Worm (Caenorhabditis elegans) whole organism, L4 larva: ENCODE data around the gene Y37E11B.6.

Experiments used
- F10B5.3 ChIP-seq: sonication (generic microtip); optimal IDR thresholded peaks from 2 replicates; lab custom pipeline; 2016; ENCODE audit warnings: mild to moderate bottlenecking, missing genetic modification characterization, missing compliant biosample characterization
- T26A8.4 ChIP-seq: fragments of 200-800 bp; sonication (Bioruptor generic); IDR thresholded peaks from 2 replicates; pipeline ENCODE4 v1.3.6; 2022; ENCODE audit warnings: missing genetic modification characterization, missing compliant biosample characterization
- ZK546.5 ChIP-seq, 2 experiments: sonication (generic microtip); optimal IDR thresholded peaks; 2 replicates each; lab custom pipeline; 2017; ENCODE audit warnings: missing biosample characterization in 2 of 2, missing genetic modification characterization in 2 of 2
- aha-1 ChIP-seq: fragments of 150-350 bp; peaks from one replicate; lab custom pipeline; 2014; ENCODE audit warnings: missing biosample characterization, missing genetic modification characterization
- ama-1 ChIP-seq: fragments of 150-350 bp; optimal IDR thresholded peaks from 2 replicates; lab custom pipeline; 2014; ENCODE audit warnings: inconsistent platforms, mixed read lengths
- arid-1 ChIP-seq: fragments of 200-800 bp; sonication (Bioruptor generic); conservative IDR thresholded peaks from 2 replicates; pipeline ENCODE4 v1.3.6; 2022; ENCODE audit warnings: missing genetic modification reagents, missing genetic modification characterization, missing compliant biosample characterization
- ceh-20 ChIP-seq: fragments of 200-800 bp; sonication (Bioruptor generic); IDR thresholded peaks from 2 replicates; pipeline ENCODE4 v1.3.6; 2022; ENCODE audit warnings: missing genetic modification reagents, missing genetic modification characterization, missing compliant biosample characterization
- ceh-28 ChIP-seq: fragments of 150-350 bp; optimal IDR thresholded peaks from 2 replicates; lab custom pipeline; 2014; ENCODE audit warnings: missing biosample characterization, missing genetic modification reagents, missing genetic modification characterization
- ces-1 ChIP-seq: fragments of 150-350 bp; sonication (generic microtip); optimal IDR thresholded peaks from 4 replicates; lab custom pipeline; 2014; ENCODE audit warnings: missing biosample characterization, missing genetic modification reagents, missing genetic modification characterization
- cey-2 ChIP-seq: sonication (generic microtip); optimal IDR thresholded peaks from 3 replicates; lab custom pipeline; 2017; ENCODE audit warnings: missing genetic modification characterization, mild to moderate bottlenecking, missing compliant biosample characterization, antibody characterized with exemption, borderline replicate concordance; ENCODE audit not compliant: insufficient read depth
- ctbp-1 ChIP-seq: fragments of 200-800 bp; sonication (Bioruptor generic); IDR thresholded peaks from 2 replicates; pipeline ENCODE4 v1.3.6; 2022; ENCODE audit warnings: missing genetic modification reagents, missing genetic modification characterization, missing compliant biosample characterization
- daf-12 ChIP-seq: fragments of 150-350 bp; optimal IDR thresholded peaks from 2 replicates; lab custom pipeline; 2014; ENCODE audit warnings: missing biosample characterization, missing genetic modification reagents, missing genetic modification characterization
- daf-19 ChIP-seq: fragments of 200-800 bp; sonication (Bioruptor generic); conservative IDR thresholded peaks from 2 replicates; pipeline ENCODE4 v1.3.6; 2022; ENCODE audit warnings: missing genetic modification characterization, missing compliant biosample characterization
- dmd-6 ChIP-seq: fragments of 200-800 bp; sonication (Bioruptor generic); IDR thresholded peaks from 2 replicates; pipeline ENCODE4 v1.3.6; 2022; ENCODE audit warnings: missing genetic modification reagents, missing genetic modification characterization, missing compliant biosample characterization
- egl-43 ChIP-seq: fragments of 200-800 bp; sonication (Bioruptor generic); IDR thresholded peaks from 2 replicates; pipeline ENCODE4 v1.3.6; 2022; ENCODE audit warnings: missing genetic modification reagents, missing genetic modification characterization, missing compliant biosample characterization
- fkh-10 ChIP-seq: fragments of 150-350 bp; optimal IDR thresholded peaks from 2 replicates; lab custom pipeline; 2014; ENCODE audit warnings: missing biosample characterization, missing genetic modification reagents, missing genetic modification characterization
- gei-8 ChIP-seq: fragments of 200-800 bp; sonication (Bioruptor generic); optimal IDR thresholded peaks from 2 replicates; lab custom pipeline; 2018; ENCODE audit warnings: mild to moderate bottlenecking, missing genetic modification characterization, missing compliant biosample characterization
- hif-1 ChIP-seq, 2 experiments: sonication (generic microtip); optimal IDR thresholded peaks; 2 replicates each; lab custom pipeline; 2016 to 2017; ENCODE audit warnings: missing compliant biosample characterization in 2 of 2, missing genetic modification characterization in 2 of 2, missing genetic modification reagents in 2 of 2, missing genotype in 2 of 2, mild to moderate bottlenecking in 1 of 2
- hlh-11 ChIP-seq: fragments of 200-800 bp; sonication (Bioruptor generic); optimal IDR thresholded peaks from 2 replicates; lab custom pipeline; 2018; ENCODE audit warnings: mild to moderate bottlenecking, missing genetic modification characterization, missing compliant biosample characterization
- hlh-30 ChIP-seq: sonication (generic microtip); optimal IDR thresholded peaks from 2 replicates; lab custom pipeline; 2017; ENCODE audit warnings: antibody characterized with exemption, mild to moderate bottlenecking, missing genetic modification characterization, missing compliant biosample characterization; ENCODE audit not compliant: insufficient read depth
- hmg-1.1 ChIP-seq: fragments of 200-800 bp; sonication (Bioruptor generic); IDR thresholded peaks from 2 replicates; pipeline ENCODE4 v1.3.6; 2022; ENCODE audit warnings: missing genetic modification reagents, missing genetic modification characterization, missing compliant biosample characterization
- lin-15B ChIP-seq: fragments of 150-350 bp; sonication (generic microtip); optimal IDR thresholded peaks from 3 replicates; lab custom pipeline; 2014; ENCODE audit warnings: missing biosample characterization, missing genetic modification characterization
- lir-3 ChIP-seq: sonication (generic microtip); optimal IDR thresholded peaks from 2 replicates; lab custom pipeline; 2016; ENCODE audit warnings: mild to moderate bottlenecking, missing genetic modification characterization, missing compliant biosample characterization
- madf-5 ChIP-seq, 2 experiments: fragments of 200-800 bp; sonication (Bioruptor generic); IDR thresholded peaks; 2 replicates each; pipeline ENCODE4 v1.3.6; 2022; ENCODE audit warnings: missing compliant biosample characterization in 2 of 2, missing genetic modification characterization in 2 of 2
- mdl-1 ChIP-seq, 2 experiments: fragments of 150-350 bp in 1 of 2; sonication (generic microtip) in 1 of 2; optimal IDR thresholded peaks; 2 replicates each; lab custom pipeline; 2014 to 2017; ENCODE audit warnings: missing biosample characterization in 2 of 2, missing genetic modification characterization in 2 of 2
- mes-2 ChIP-seq: sonication (generic microtip); optimal IDR thresholded peaks from 2 replicates; lab custom pipeline; 2016; ENCODE audit warnings: missing genotype, mild to moderate bottlenecking, missing genetic modification characterization, missing compliant biosample characterization; ENCODE audit not compliant: poor library complexity, severe bottlenecking
- nhr-10 ChIP-seq: fragments of 150-350 bp; optimal IDR thresholded peaks from 2 replicates; lab custom pipeline; 2014; ENCODE audit warnings: missing biosample characterization, missing genetic modification characterization
- nhr-111 ChIP-seq: fragments of 200-800 bp; sonication (Bioruptor generic); optimal IDR thresholded peaks from 2 replicates; lab custom pipeline; 2018; ENCODE audit warnings: mild to moderate bottlenecking, missing genetic modification characterization, missing compliant biosample characterization
- nhr-41 ChIP-seq: fragments of 200-800 bp; sonication (Bioruptor generic); IDR thresholded peaks from 2 replicates; pipeline ENCODE4 v1.3.6; 2022; ENCODE audit warnings: missing genetic modification reagents, missing genetic modification characterization, missing compliant biosample characterization
- nhr-48 ChIP-seq: sonication (generic microtip); optimal IDR thresholded peaks from 2 replicates; lab custom pipeline; 2016; ENCODE audit warnings: mild to moderate bottlenecking, missing genetic modification characterization, missing compliant biosample characterization
- nhr-6 ChIP-seq: fragments of 150-350 bp; optimal IDR thresholded peaks from 2 replicates; lab custom pipeline; 2014; ENCODE audit warnings: missing biosample characterization, missing genetic modification characterization
- php-3 ChIP-seq: fragments of 200-800 bp; sonication (Bioruptor generic); IDR thresholded peaks from 2 replicates; pipeline ENCODE4 v1.3.6; 2022; ENCODE audit warnings: missing genetic modification reagents, missing genetic modification characterization, missing compliant biosample characterization
- set-16 ChIP-seq: fragments of 200-800 bp; sonication (Bioruptor generic); IDR thresholded peaks from 2 replicates; pipeline ENCODE4 v1.3.6; 2022; ENCODE audit warnings: missing genetic modification reagents, missing genetic modification characterization, missing compliant biosample characterization
- snpc-1.2 ChIP-seq: fragments of 200-800 bp; sonication (Bioruptor generic); IDR thresholded peaks from 2 replicates; pipeline ENCODE4 v1.3.6; 2022; ENCODE audit warnings: missing genetic modification reagents, missing genetic modification characterization, missing compliant biosample characterization
- snpc-4 ChIP-seq: fragments of 150-350 bp; optimal IDR thresholded peaks from 2 replicates; lab custom pipeline; 2014; ENCODE audit warnings: missing biosample characterization, missing genetic modification characterization
- spr-1 ChIP-seq: sonication (generic microtip); optimal IDR thresholded peaks from 2 replicates; lab custom pipeline; 2016; ENCODE audit warnings: mild to moderate bottlenecking, missing genetic modification characterization, missing compliant biosample characterization
- spr-3 ChIP-seq: fragments of 200-800 bp; sonication (Bioruptor generic); optimal IDR thresholded peaks from 2 replicates; lab custom pipeline; 2018; ENCODE audit warnings: mild to moderate bottlenecking, missing genetic modification characterization, missing compliant biosample characterization
- unc-130 ChIP-seq: sonication (generic microtip); optimal IDR thresholded peaks from 2 replicates; lab custom pipeline; 2016; ENCODE audit warnings: missing genetic modification reagents, missing genetic modification characterization, missing compliant biosample characterization
- unc-62 ChIP-seq, 3 experiments: fragments of 150-350 bp in 1 of 3; sonication (generic microtip); optimal IDR thresholded peaks in 2 of 3; peaks in 1 of 3; 1 replicate in 1 of 3; 2 replicates in 2 of 3; lab custom pipeline; 2014 to 2017; ENCODE audit warnings: missing biosample characterization in 3 of 3, missing genetic modification characterization in 3 of 3, missing genetic modification reagents in 3 of 3, missing genotype in 1 of 3
- zfp-3 ChIP-seq: fragments of 200-800 bp; sonication (Bioruptor generic); conservative IDR thresholded peaks from 2 replicates; pipeline ENCODE4 v1.3.6; 2022; ENCODE audit warnings: missing genetic modification reagents, missing genetic modification characterization, missing compliant biosample characterization
- ztf-7 ChIP-seq: fragments of 150-350 bp; optimal IDR thresholded peaks from 2 replicates; lab custom pipeline; 2014; ENCODE audit warnings: missing biosample characterization, missing genetic modification characterization

Gene Y37E11B.6

ce11 chrIV:3628896-3629641 is 30.0 kb upstream of the Y37E11B.6 start:
- TF ChIP-seq hlh-11 (tag; lab: Kevin White, UChicago) (no peak), nhr-10 (tag; lab: Kevin White, UChicago) (no peak), nhr-41 (GFP tag; lab: Robert Waterston, UW) (no peak), set-16 (GFP tag; lab: Robert Waterston, UW) (peak; percentile 86), ZK546.5 (tag; optimal IDR thresholded peaks at IDR 0.05; lab: Kevin White, UChicago) (no peak), arid-1 (no peak), hmg-1.1 (no peak), ceh-28 (tag; lab: Kevin White, UChicago) (peak; percentile 87), F10B5.3 (tag; lab: Kevin White, UChicago) (no peak), nhr-111 (GFP tag; lab: Kevin White, UChicago) (no peak), nhr-48 (tag; lab: Kevin White, UChicago) (no peak), cey-2 (tag; lab: Kevin White, UChicago) (no peak), ztf-7 (tag; lab: Kevin White, UChicago) (no peak)

ce11 chrIV:3626447-3626846 is 27.3 kb upstream of the Y37E11B.6 start:
- peak; percentile 47 for TF ChIP-seq fkh-10 (GFP tag; lab: Kevin White, UChicago)
- no peak for TF ChIP-seq spr-1
- TF ChIP-seq ces-1 (GFP tag; lab: Kevin White, UChicago), result peak; percentile 58

- TF ChIP-seq lir-3 (tag; lab: Kevin White, UChicago), result no peak
- no peak for TF ChIP-seq mdl-1 (tag; optimal IDR thresholded peaks at IDR 0.05; lab: Kevin White, UChicago)
- TF ChIP-seq snpc-4 (tag; lab: Kevin White, UChicago), result no peak
- TF ChIP-seq arid-1, result no peak
- TF ChIP-seq egl-43, result no peak
- TF ChIP-seq zfp-3 (GFP tag; lab: Robert Waterston, UW), result no peak
- no peak for TF ChIP-seq ama-1 (lab: Kevin White, UChicago)
- TF ChIP-seq php-3 (GFP tag; lab: Robert Waterston, UW), result no peak
- TF ChIP-seq ceh-20 (GFP tag; lab: Robert Waterston, UW), result no peak
- TF ChIP-seq lin-15B (tag; lab: Kevin White, UChicago), result no peak
- TF ChIP-seq snpc-1.2 (GFP tag; lab: Robert Waterston, UW), result no peak
- no peak for TF ChIP-seq nhr-6 (tag; lab: Kevin White, UChicago)
Measured at ce11 chrIV:3624597-3624996, 25.5 kb upstream of the Y37E11B.6 start, which contains the start of the genes cha-1 and unc-17. TSS of gene cha-1 (minus strand) at chrIV:3624697. TSS of gene unc-17 (minus strand) at chrIV:3624699.

DNA sequence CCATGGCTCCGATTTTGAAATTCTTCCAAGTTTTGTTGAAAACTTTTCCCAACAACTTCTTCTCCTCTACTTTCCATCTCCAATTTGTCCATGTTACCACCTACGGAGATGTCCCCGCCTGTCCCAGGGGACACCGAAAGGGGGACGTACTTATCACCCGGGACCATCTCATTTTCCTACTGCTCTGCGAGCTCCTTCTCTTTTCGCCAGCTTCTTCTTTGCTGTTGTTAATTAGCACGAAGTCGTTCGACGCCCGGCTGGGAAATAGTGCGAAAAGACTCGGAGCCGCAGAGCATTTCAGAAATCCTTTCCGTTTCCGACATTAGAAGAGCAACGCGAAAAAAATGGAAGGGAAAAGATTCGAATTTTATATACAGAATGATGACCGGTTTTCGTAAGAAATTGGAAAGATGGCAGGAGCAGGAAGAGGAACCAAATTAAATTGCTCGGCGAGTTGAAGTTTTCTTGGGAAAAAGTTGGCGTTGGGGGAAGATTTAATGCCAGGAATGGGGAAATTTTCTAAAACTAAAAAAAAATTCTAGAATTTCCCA is 22.8 kb upstream of the Y37E11B.6 start:
- no peak for TF ChIP-seq unc-130 (GFP tag; lab: Kevin White, UChicago)
- TF ChIP-seq hlh-30 (tag; lab: Kevin White, UChicago), result no peak
- TF ChIP-seq hif-1 (tag; optimal IDR thresholded peaks at IDR 0.05; lab: Kevin White, UChicago), result no peak
- TF ChIP-seq ces-1 (GFP tag; lab: Kevin White, UChicago), result no peak
- 0 out of 2 replicates have a peak, but pooled peaks have one; percentile 23 for TF ChIP-seq egl-43
- TF ChIP-seq daf-19 (GFP tag; lab: Robert Waterston, UW), result no peak
- TF ChIP-seq dmd-6 (GFP tag; lab: Robert Waterston, UW), result no peak
- TF ChIP-seq aha-1 (tag; lab: Kevin White, UChicago), result peak; percentile 67
- no peak for TF ChIP-seq mdl-1 (tag; optimal IDR thresholded peaks at IDR 0.05; lab: Kevin White, UChicago)
- no peak for TF ChIP-seq gei-8
- TF ChIP-seq unc-62 (GFP tag; optimal IDR thresholded peaks at IDR 0.05 in 1 of 2; lab: Kevin White, UChicago), result peak in 1 of 2 experiments; percentile 57
- no peak for TF ChIP-seq unc-62 (tag; optimal IDR thresholded peaks at IDR 0.05; lab: Kevin White, UChicago)
- no peak for TF ChIP-seq snpc-4 (tag; lab: Kevin White, UChicago)
- TF ChIP-seq daf-12 (tag; lab: Kevin White, UChicago), result no peak
- TF ChIP-seq nhr-10 (tag; lab: Kevin White, UChicago), result no peak
- TF ChIP-seq spr-3 (GFP tag; lab: Kevin White, UChicago), result no peak
- TF ChIP-seq F10B5.3 (tag; lab: Kevin White, UChicago), result no peak
- peak; percentile 9; the same call in 1 of the 2 replicates for TF ChIP-seq ctbp-1
- no peak for TF ChIP-seq ztf-7 (tag; lab: Kevin White, UChicago)
- TF ChIP-seq T26A8.4 (GFP tag; lab: Robert Waterston, UW), result no peak
- TF ChIP-seq madf-5 (GFP tag; IDR thresholded peaks at IDR 0.05; lab: Robert Waterston, UW), result no peak
- TF ChIP-seq spr-1, result no peak
- TF ChIP-seq mes-2, result no peak
